Fruit fly (Drosophila melanogaster) whole organism, prepupa: ENCODE measurements around the gene P5cr.

ENCODE experiments used
- Blimp-1 ChIP-seq: fragments of 200-800 bp; sonication (Bioruptor generic); optimal IDR thresholded peaks from 3 replicates; lab custom pipeline; 2017; ENCODE audit warnings: missing biosample characterization, missing genetic modification characterization, mild to moderate bottlenecking, moderate library complexity, missing genetic modification reagents
- CG11762 ChIP-seq: fragments of 200-800 bp; sonication (Bioruptor generic); optimal IDR thresholded peaks from 3 replicates; lab custom pipeline; 2016; ENCODE audit warnings: missing biosample characterization, missing genetic modification characterization; ENCODE audit not compliant: insufficient read depth
- CG11902 ChIP-seq: fragments of 200-800 bp; sonication (Bioruptor generic); optimal IDR thresholded peaks from 3 replicates; lab custom pipeline; 2016; ENCODE audit warnings: missing biosample characterization, missing genetic modification characterization
- CG1621 ChIP-seq: fragments of 200-800 bp; sonication (Bioruptor generic); optimal IDR thresholded peaks from 3 replicates; lab custom pipeline; 2018; ENCODE audit warnings: missing biosample characterization, mild to moderate bottlenecking, missing genetic modification characterization
- CG32006 ChIP-seq: fragments of 200-800 bp; sonication (Bioruptor generic); optimal IDR thresholded peaks from 3 replicates; lab custom pipeline; 2017; ENCODE audit warnings: missing biosample characterization, mild to moderate bottlenecking, missing genetic modification characterization
- CG3919 ChIP-seq: fragments of 200-800 bp; sonication (Bioruptor generic); optimal IDR thresholded peaks from 3 replicates; lab custom pipeline; 2016; ENCODE audit warnings: missing biosample characterization, missing genetic modification characterization
- CG4318 ChIP-seq: fragments of 200-800 bp; sonication (Bioruptor generic); optimal IDR thresholded peaks from 3 replicates; lab custom pipeline; 2017; ENCODE audit warnings: missing biosample characterization, mild to moderate bottlenecking, missing genetic modification characterization
- CG6163 ChIP-seq: fragments of 200-800 bp; sonication (Bioruptor generic); IDR thresholded peaks from 3 replicates; pipeline ENCODE4 v1.3.6; 2022; ENCODE audit warnings: missing biosample characterization, missing genetic modification characterization
- CG6276 ChIP-seq: fragments of 200-800 bp; sonication (Bioruptor generic); optimal IDR thresholded peaks from 2 replicates; lab custom pipeline; 2017; ENCODE audit warnings: missing biosample characterization, mild to moderate bottlenecking, missing genetic modification characterization
- CG6792 ChIP-seq: fragments of 200-800 bp; sonication (Bioruptor generic); optimal IDR thresholded peaks from 3 replicates; lab custom pipeline; 2016; ENCODE audit warnings: missing biosample characterization, missing genetic modification characterization
- CG6808 ChIP-seq: fragments of 200-800 bp; sonication (Bioruptor generic); optimal IDR thresholded peaks from 3 replicates; lab custom pipeline; 2017; ENCODE audit warnings: missing biosample characterization, missing genetic modification characterization, mild to moderate bottlenecking, moderate library complexity, missing genetic modification reagents
- CG6854 ChIP-seq: fragments of 200-800 bp; sonication (Bioruptor generic); optimal IDR thresholded peaks from 2 replicates; lab custom pipeline; 2017; ENCODE audit warnings: missing biosample characterization, mild to moderate bottlenecking, missing genetic modification characterization
- CG7368 ChIP-seq: fragments of 200-800 bp; sonication (Bioruptor generic); optimal IDR thresholded peaks from 3 replicates; lab custom pipeline; 2016; ENCODE audit warnings: missing biosample characterization, missing genetic modification characterization
- CG8632 ChIP-seq: fragments of 200-800 bp; sonication (Bioruptor generic); optimal IDR thresholded peaks from 3 replicates; lab custom pipeline; 2016; ENCODE audit warnings: missing biosample characterization, missing genetic modification characterization
- CG9139 ChIP-seq: fragments of 200-800 bp; sonication (Bioruptor generic); optimal IDR thresholded peaks from 3 replicates; lab custom pipeline; 2017; ENCODE audit warnings: missing biosample characterization, mild to moderate bottlenecking, missing genetic modification characterization
- Eip75B ChIP-seq: fragments of 200-800 bp; sonication (Bioruptor generic); optimal IDR thresholded peaks from 3 replicates; lab custom pipeline; 2016; ENCODE audit warnings: missing biosample characterization, missing genetic modification characterization
- Eip78C ChIP-seq: fragments of 200-800 bp; sonication (Bioruptor generic); peaks from one replicate; lab custom pipeline; 2016; ENCODE audit warnings: missing biosample characterization, missing genetic modification characterization
- Ets96B ChIP-seq: fragments of 200-800 bp; optimal IDR thresholded peaks from 2 replicates; lab custom pipeline; 2019; ENCODE audit warnings: missing biosample characterization, mild to moderate bottlenecking, missing genetic modification characterization, moderate library complexity
- Gug ChIP-seq: fragments of 200-800 bp; sonication (Bioruptor generic); IDR thresholded peaks from 2 replicates; pipeline ENCODE4 v1.3.6; 2022; ENCODE audit warnings: missing biosample characterization, missing genetic modification characterization
- Met ChIP-seq: fragments of 200-800 bp; sonication (Bioruptor generic); optimal IDR thresholded peaks from 3 replicates; lab custom pipeline; 2016; ENCODE audit warnings: missing biosample characterization, missing genetic modification characterization
- OdsH ChIP-seq: fragments of 200-800 bp; sonication (Bioruptor generic); optimal IDR thresholded peaks from 3 replicates; lab custom pipeline; 2016; ENCODE audit warnings: missing biosample characterization, missing genetic modification characterization
- Smox ChIP-seq: fragments of 200-800 bp; sonication (Bioruptor generic); optimal IDR thresholded peaks from 3 replicates; lab custom pipeline; 2016; ENCODE audit warnings: missing biosample characterization, missing genetic modification characterization
- Sox102F ChIP-seq: fragments of 200-800 bp; sonication (Bioruptor generic); optimal IDR thresholded peaks from 2 replicates; lab custom pipeline; 2016; ENCODE audit warnings: missing biosample characterization, mild to moderate bottlenecking, missing genetic modification characterization
- Sox14 ChIP-seq: fragments of 200-800 bp; sonication (Bioruptor generic); optimal IDR thresholded peaks from 3 replicates; lab custom pipeline; 2016; ENCODE audit warnings: missing biosample characterization, missing genetic modification characterization
- Sox15 ChIP-seq: fragments of 200-800 bp; sonication (Bioruptor generic); optimal IDR thresholded peaks from 3 replicates; lab custom pipeline; 2016; ENCODE audit warnings: missing biosample characterization, missing genetic modification characterization
- achi ChIP-seq: fragments of 200-800 bp; sonication (Bioruptor generic); optimal IDR thresholded peaks from 3 replicates; lab custom pipeline; 2016; ENCODE audit warnings: missing biosample characterization, missing genetic modification characterization
- cyc ChIP-seq: fragments of 200-800 bp; sonication (Bioruptor generic); optimal IDR thresholded peaks from 3 replicates; lab custom pipeline; 2016; ENCODE audit warnings: missing biosample characterization, missing genetic modification characterization
- dsx ChIP-seq: fragments of 200-800 bp; optimal IDR thresholded peaks from 3 replicates; lab custom pipeline; 2019; ENCODE audit warnings: missing biosample characterization, mild to moderate bottlenecking, missing genetic modification characterization, moderate library complexity; ENCODE audit not compliant: poor library complexity, severe bottlenecking
- esn ChIP-seq: fragments of 200-800 bp; sonication (Bioruptor generic); optimal IDR thresholded peaks from 2 replicates; lab custom pipeline; 2016; ENCODE audit warnings: missing biosample characterization, mild to moderate bottlenecking, missing genetic modification characterization, moderate library complexity
- fd59A ChIP-seq: fragments of 200-800 bp; sonication (Bioruptor generic); optimal IDR thresholded peaks from 2 replicates; lab custom pipeline; 2017; ENCODE audit warnings: missing biosample characterization, mild to moderate bottlenecking, missing genetic modification characterization, missing genetic modification reagents
- fd85E ChIP-seq: fragments of 200-800 bp; sonication (Bioruptor generic); optimal IDR thresholded peaks from 3 replicates; lab custom pipeline; 2016; ENCODE audit warnings: missing biosample characterization, missing genetic modification characterization
- fkh ChIP-seq: fragments of 200-800 bp; sonication (Bioruptor generic); optimal IDR thresholded peaks from 3 replicates; lab custom pipeline; 2017; ENCODE audit warnings: missing biosample characterization, mild to moderate bottlenecking, missing genetic modification characterization, moderate library complexity
- net ChIP-seq: fragments of 200-800 bp; sonication (Bioruptor generic); optimal IDR thresholded peaks from 3 replicates; lab custom pipeline; 2016; ENCODE audit warnings: missing biosample characterization, missing genetic modification characterization
- pdm3 ChIP-seq: fragments of 200-800 bp; sonication (Bioruptor generic); optimal IDR thresholded peaks from 3 replicates; lab custom pipeline; 2016; ENCODE audit warnings: missing biosample characterization, missing genetic modification characterization
- salr ChIP-seq, 2 experiments: fragments of 200-800 bp; sonication (Bioruptor generic); optimal IDR thresholded peaks; 3 replicates each; lab custom pipeline; 2016 to 2018; ENCODE audit warnings: missing biosample characterization in 2 of 2, missing genetic modification characterization in 2 of 2, mild to moderate bottlenecking in 1 of 2
- spab ChIP-seq: fragments of 200-800 bp; sonication (Bioruptor generic); optimal IDR thresholded peaks from 2 replicates; lab custom pipeline; 2017; ENCODE audit warnings: missing biosample characterization, mild to moderate bottlenecking, missing genetic modification characterization, missing genetic modification reagents
- ss ChIP-seq, 2 experiments: fragments of 200-800 bp; sonication (Bioruptor generic); optimal IDR thresholded peaks; 2 replicates in 1 of 2; 3 replicates in 1 of 2; lab custom pipeline; 2017 to 2018; ENCODE audit warnings: mild to moderate bottlenecking in 2 of 2, missing biosample characterization in 2 of 2, missing genetic modification characterization in 2 of 2, moderate library complexity in 1 of 2
- topi ChIP-seq: fragments of 200-800 bp; sonication (Bioruptor generic); optimal IDR thresholded peaks from 3 replicates; lab custom pipeline; 2016; ENCODE audit warnings: missing biosample characterization, missing genetic modification characterization
- vri ChIP-seq: fragments of 200-800 bp; sonication (Bioruptor generic); optimal IDR thresholded peaks from 3 replicates; lab custom pipeline; 2016; ENCODE audit warnings: missing biosample characterization, mild to moderate bottlenecking, missing genetic modification characterization

P5cr gene

DNA sequence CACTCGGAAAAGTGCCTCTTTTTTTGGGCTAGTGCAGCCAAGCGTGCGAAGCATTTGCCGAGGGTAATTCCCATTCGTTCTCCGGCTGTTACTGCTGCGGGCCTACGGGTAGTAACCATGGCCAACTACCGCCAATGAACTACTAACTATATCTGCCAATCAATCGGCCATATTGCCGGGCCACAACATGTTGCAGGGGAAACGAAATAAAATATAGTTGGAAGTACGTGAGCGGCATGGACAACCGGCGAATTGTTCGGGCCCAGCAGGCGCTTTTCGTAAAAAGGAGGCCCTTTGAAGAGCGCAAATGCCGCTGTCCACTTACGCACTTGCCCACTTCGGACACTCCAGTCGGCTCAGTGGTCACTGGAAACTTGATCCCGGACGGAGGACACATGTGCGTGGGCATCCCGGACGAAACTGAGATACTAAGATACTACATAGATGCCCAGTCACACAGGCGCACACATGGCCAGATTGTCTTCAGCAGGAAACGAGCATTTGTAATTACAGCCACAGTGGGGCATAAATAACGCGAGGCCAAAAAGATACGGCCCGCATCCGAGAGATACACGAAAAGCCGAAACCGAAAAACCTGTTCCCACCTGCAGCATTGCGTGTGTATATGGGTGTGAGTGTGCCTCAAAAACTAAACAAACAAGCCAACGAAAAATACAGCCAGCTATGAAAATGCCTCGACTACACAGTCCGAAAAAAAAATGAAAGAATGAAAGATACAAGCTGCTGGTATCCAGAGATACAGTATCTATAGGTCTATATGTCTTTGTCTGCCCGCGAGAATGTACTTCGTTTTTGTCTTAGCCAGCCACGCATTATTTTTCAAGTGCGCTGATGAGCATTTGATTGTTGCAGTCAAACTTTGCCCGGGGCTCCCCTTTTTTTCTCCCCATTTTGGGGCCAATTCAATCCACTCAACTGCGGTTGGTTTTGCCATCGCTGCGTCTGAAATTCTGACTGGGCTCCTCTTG, 41.0 kb upstream of the P5cr start (continued):
- TF ChIP-seq Eip78C (GFP tag; lab: Kevin White, UChicago) (peak; percentile 86), CG11902 (GFP tag; lab: Kevin White, UChicago) (peak; percentile 16), CG9139 (GFP tag; lab: Kevin White, UChicago) (no peak), cyc (GFP tag; lab: Kevin White, UChicago) (peak; percentile 29), spab (no peak), CG3919 (peak; percentile 62), CG6808 (GFP tag; lab: Kevin White, UChicago) (peak; percentile 51)

DNA sequence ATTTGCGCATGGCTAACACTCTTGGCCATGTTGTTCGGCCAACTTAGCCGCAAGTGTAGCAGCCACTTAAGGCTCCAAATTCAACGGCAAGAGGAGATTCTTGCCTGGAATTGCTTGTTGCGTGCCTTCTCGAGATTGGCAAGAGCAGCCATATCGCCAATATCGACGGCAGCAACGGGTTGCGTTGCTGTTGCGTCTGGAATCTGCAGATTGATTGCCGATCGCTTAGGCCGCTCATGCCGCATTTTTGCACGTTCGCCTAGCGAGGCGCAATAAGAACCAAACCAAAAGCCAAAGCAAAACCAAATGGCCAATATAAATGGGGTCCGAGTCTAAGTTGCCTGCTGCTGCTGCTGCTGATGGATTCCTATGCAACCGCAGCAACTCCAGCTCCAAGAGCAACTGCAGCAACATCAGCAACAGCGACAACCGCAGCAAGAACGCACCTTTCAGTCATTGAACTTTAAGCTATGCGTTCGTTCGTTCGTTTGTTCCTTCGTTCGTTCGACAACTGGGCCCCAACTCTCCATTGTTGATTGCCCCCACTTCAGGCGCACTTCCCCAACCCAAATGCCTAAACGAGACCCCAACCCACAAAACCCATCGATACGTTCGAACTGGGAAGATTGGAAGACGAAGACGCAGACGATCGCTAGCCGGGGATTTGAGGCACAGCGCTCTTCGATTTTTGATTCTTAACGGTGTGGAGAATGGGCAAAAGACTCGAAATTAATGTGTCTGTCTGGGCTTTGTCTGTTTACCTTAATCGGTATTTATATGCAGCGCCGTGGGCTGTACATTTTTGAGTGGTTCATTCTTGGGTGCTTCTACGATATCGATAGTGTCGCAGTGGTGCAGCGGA, 39.5 kb upstream of the P5cr start:
- peak in 1 of 2 experiments; percentile 91 for TF ChIP-seq ss (GFP tag; optimal IDR thresholded peaks at IDR 0.05; lab: Kevin White, UChicago)
- no peak for TF ChIP-seq CG11762 (GFP tag; lab: Kevin White, UChicago)
- TF ChIP-seq, all 60 proteins: peak for 1

DNA sequence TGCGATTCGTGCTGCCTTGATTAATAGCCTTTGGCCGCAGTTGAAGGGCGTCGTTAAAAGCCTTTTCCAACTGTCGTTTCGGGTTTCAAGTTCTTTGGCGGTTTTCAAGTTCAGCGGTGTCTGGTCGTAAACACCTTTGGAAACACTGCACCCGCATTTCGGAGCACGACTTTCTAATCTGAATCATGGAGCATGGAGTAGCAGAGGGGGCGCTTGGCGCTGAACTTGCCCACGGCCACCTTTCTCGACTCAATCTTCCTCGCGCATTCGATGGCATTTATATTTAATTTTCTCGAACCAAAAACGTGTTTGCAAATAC, 39.0 kb upstream of the P5cr start:
- no peak for TF ChIP-seq spab
- TF ChIP-seq Gug (GFP tag; lab: Robert Waterston, UW): no peak
- no peak for TF ChIP-seq CG11762 (GFP tag; lab: Kevin White, UChicago)
- no peak for TF ChIP-seq fd59A
- no peak for TF ChIP-seq vri (GFP tag; lab: Kevin White, UChicago)
- no peak for TF ChIP-seq Eip75B (GFP tag; lab: Kevin White, UChicago)
- no peak for TF ChIP-seq ss (GFP tag; optimal IDR thresholded peaks at IDR 0.05; lab: Kevin White, UChicago)
- TF ChIP-seq CG32006 (GFP tag; lab: Kevin White, UChicago): no peak
- TF ChIP-seq achi (GFP tag; lab: Kevin White, UChicago): no peak
- no peak for TF ChIP-seq CG6276 (GFP tag; lab: Kevin White, UChicago)
- no peak for TF ChIP-seq cyc (GFP tag; lab: Kevin White, UChicago)
- no peak for TF ChIP-seq OdsH (GFP tag; lab: Kevin White, UChicago)
- TF ChIP-seq CG7368 (GFP tag; lab: Kevin White, UChicago): no peak
- TF ChIP-seq dsx: no peak
- TF ChIP-seq CG6163 (GFP tag; lab: Robert Waterston, UW): no peak
- no peak for TF ChIP-seq CG6854 (GFP tag; lab: Kevin White, UChicago)

DNA sequence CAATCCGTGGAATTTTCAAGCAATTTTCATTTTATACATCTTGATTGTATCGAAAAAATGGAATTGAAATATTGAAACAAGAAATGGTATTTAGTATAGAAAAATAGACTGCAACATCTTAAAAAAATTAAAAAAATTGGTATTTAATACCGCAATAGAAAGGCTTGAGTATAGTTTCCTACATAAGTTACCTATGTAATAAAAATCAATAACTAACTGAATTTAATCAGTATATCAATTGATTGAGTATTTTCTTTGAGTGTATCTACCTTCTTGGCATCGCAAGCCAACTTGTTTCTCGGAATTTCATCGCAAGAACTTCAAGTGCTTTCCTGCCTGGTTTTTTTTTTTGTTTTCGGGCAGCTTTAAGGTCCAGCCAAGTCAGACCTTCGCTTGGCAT, 38.2 kb upstream of the P5cr start:
- TF ChIP-seq topi (GFP tag; lab: Kevin White, UChicago): peak; percentile 85
- TF ChIP-seq Eip75B (GFP tag; lab: Kevin White, UChicago): peak; percentile 80
- TF ChIP-seq CG8632 (GFP tag; lab: Kevin White, UChicago): peak; percentile 48
- peak; percentile 68 for TF ChIP-seq CG6792 (GFP tag; lab: Kevin White, UChicago)
- no peak for TF ChIP-seq fkh (GFP tag; lab: Kevin White, UChicago)
- TF ChIP-seq salr (GFP tag; optimal IDR thresholded peaks at IDR 0.05; lab: Kevin White, UChicago): peak in 1 of 2 experiments; percentile 66
- no peak for TF ChIP-seq Blimp-1 (GFP tag; lab: Kevin White, UChicago)
- peak; percentile 66 for TF ChIP-seq fd59A
- peak; percentile 38 for TF ChIP-seq CG11902 (GFP tag; lab: Kevin White, UChicago)
- peak; percentile 48 for TF ChIP-seq CG7368 (GFP tag; lab: Kevin White, UChicago)
- TF ChIP-seq CG6276 (GFP tag; lab: Kevin White, UChicago): no peak
- TF ChIP-seq net (GFP tag; lab: Kevin White, UChicago): peak; percentile 38
- TF ChIP-seq Sox14 (GFP tag; lab: Kevin White, UChicago): peak; percentile 70
- TF ChIP-seq Smox (GFP tag; lab: Kevin White, UChicago): peak; percentile 78
- peak; percentile 24 for TF ChIP-seq CG1621 (tag; lab: Kevin White, UChicago)
- TF ChIP-seq Sox102F (GFP tag; lab: Kevin White, UChicago): peak; percentile 77
- no peak for TF ChIP-seq CG6163 (GFP tag; lab: Robert Waterston, UW)
- peak; percentile 64 for TF ChIP-seq CG3919
- TF ChIP-seq esn: peak; percentile 88
- TF ChIP-seq Met (GFP tag; lab: Kevin White, UChicago): peak; percentile 84
- TF ChIP-seq pdm3 (GFP tag; lab: Kevin White, UChicago): peak; percentile 55
- TF ChIP-seq Sox15 (GFP tag; lab: Kevin White, UChicago): peak; percentile 33
- peak; percentile 81 for TF ChIP-seq Ets96B (tag; lab: Kevin White, UChicago)
- peak; percentile 69 for TF ChIP-seq achi (GFP tag; lab: Kevin White, UChicago)
- TF ChIP-seq CG4318: peak; percentile 9
- TF ChIP-seq Gug (GFP tag; lab: Robert Waterston, UW): peak; percentile 38; the same call in 1 of the 2 replicates
- TF ChIP-seq fd85E (GFP tag; lab: Kevin White, UChicago): no peak
